Fruit fly (Drosophila melanogaster) whole organism, embryonic: Measurements from ENCODE around the gene Doc1.
A peak's percentile ranks its signal among the peaks of the same experiment; 100 is the strongest.

ENCODE experiments used
- Atf6 ChIP-seq: fragments of 200-800 bp; sonication (Bioruptor generic); IDR thresholded peaks from 2 replicates; pipeline ENCODE4 v1.3.6; 2022; ENCODE audit warnings: missing biosample characterization, missing genetic modification characterization
- Awh ChIP-seq: fragments of 200-800 bp; sonication (Bioruptor generic); IDR thresholded peaks from 2 replicates; pipeline ENCODE4, ENCODE4 v1.3.6; 2022; ENCODE audit warnings: missing biosample characterization, missing genetic modification characterization
- CG10209 ChIP-seq: fragments of 200-800 bp; sonication (Bioruptor generic); optimal IDR thresholded peaks from 3 replicates; lab custom pipeline; 2017; ENCODE audit warnings: missing biosample characterization, mild to moderate bottlenecking, missing genetic modification characterization, missing genetic modification reagents
- CG13624 ChIP-seq: fragments of 200-800 bp; sonication (Bioruptor generic); optimal IDR thresholded peaks from 2 replicates; lab custom pipeline; 2016; ENCODE audit warnings: missing biosample characterization, missing genetic modification characterization
- CG13894 ChIP-seq: fragments of 200-800 bp; sonication (Bioruptor generic); optimal IDR thresholded peaks from 3 replicates; lab custom pipeline; 2018; ENCODE audit warnings: missing biosample characterization, mild to moderate bottlenecking, missing genetic modification characterization, moderate library complexity
- CG14965 ChIP-seq: fragments of 200-800 bp; sonication (Bioruptor generic); optimal IDR thresholded peaks from 2 replicates; lab custom pipeline; 2016; ENCODE audit warnings: missing biosample characterization, missing genetic modification characterization, borderline replicate concordance
- CG15514 ChIP-seq: fragments of 200-800 bp; sonication (Bioruptor generic); optimal IDR thresholded peaks from 3 replicates; lab custom pipeline; 2017; ENCODE audit warnings: missing biosample characterization, missing genetic modification characterization, mild to moderate bottlenecking, moderate library complexity, missing genetic modification reagents
- CG1603 ChIP-seq: fragments of 200-800 bp; sonication (Bioruptor generic); optimal IDR thresholded peaks from 2 replicates; lab custom pipeline; 2019; ENCODE audit warnings: missing biosample characterization, mild to moderate bottlenecking, missing genetic modification characterization, moderate library complexity
- CG1647 ChIP-seq: fragments of 200-800 bp; sonication (Bioruptor generic); optimal IDR thresholded peaks from 3 replicates; lab custom pipeline; 2016; ENCODE audit warnings: missing biosample characterization, missing genetic modification characterization
- CG18476 ChIP-seq: fragments of 200-800 bp; sonication (Bioruptor generic); optimal IDR thresholded peaks from 2 replicates; lab custom pipeline; 2016; ENCODE audit warnings: missing biosample characterization, mild to moderate bottlenecking, missing genetic modification characterization
- CG18764 ChIP-seq: fragments of 200-800 bp; sonication (Bioruptor generic); optimal IDR thresholded peaks from 3 replicates; lab custom pipeline; 2016; ENCODE audit warnings: missing biosample characterization, missing genetic modification characterization
- CG2678 ChIP-seq: fragments of 200-800 bp; sonication (Bioruptor generic); optimal IDR thresholded peaks from 3 replicates; lab custom pipeline; 2019; ENCODE audit warnings: missing biosample characterization, mild to moderate bottlenecking, missing genetic modification characterization, moderate library complexity
- CG31388 ChIP-seq: fragments of 200-800 bp; sonication (Bioruptor generic); optimal IDR thresholded peaks from 2 replicates; lab custom pipeline; 2016; ENCODE audit warnings: missing biosample characterization, missing genetic modification characterization
- CG33213 ChIP-seq: fragments of 200-800 bp; sonication (Bioruptor generic); optimal IDR thresholded peaks from 3 replicates; lab custom pipeline; 2016; ENCODE audit warnings: missing biosample characterization, missing genetic modification characterization
- CG3407 ChIP-seq: fragments of 200-800 bp; sonication (Bioruptor generic); optimal IDR thresholded peaks from 2 replicates; lab custom pipeline; 2018; ENCODE audit warnings: missing biosample characterization, mild to moderate bottlenecking, missing genetic modification characterization
- CG34224 ChIP-seq: fragments of 200-800 bp; sonication (Bioruptor generic); IDR thresholded peaks from 3 replicates; pipeline ENCODE4 v1.3.6; 2022; ENCODE audit warnings: missing biosample characterization, missing genetic modification characterization; ENCODE audit not compliant: partially characterized antibody
- CG4360 ChIP-seq: fragments of 200-800 bp; sonication (Bioruptor generic); IDR thresholded peaks from 2 replicates; pipeline ENCODE4 v1.3.6; 2022; ENCODE audit warnings: missing biosample characterization, missing genetic modification characterization
- CG8924 ChIP-seq: fragments of 200-800 bp; optimal IDR thresholded peaks from 3 replicates; lab custom pipeline; 2019; ENCODE audit warnings: missing biosample characterization, mild to moderate bottlenecking, missing genetic modification characterization, moderate library complexity
- CG9437 ChIP-seq: fragments of 200-800 bp; sonication (Bioruptor generic); optimal IDR thresholded peaks from 2 replicates; lab custom pipeline; 2018; ENCODE audit warnings: missing biosample characterization, mild to moderate bottlenecking, missing genetic modification characterization
- CG9609 ChIP-seq: fragments of 200-800 bp; sonication (Bioruptor generic); optimal IDR thresholded peaks from 3 replicates; lab custom pipeline; 2016; ENCODE audit warnings: missing biosample characterization, missing genetic modification characterization
- CG9727 ChIP-seq: fragments of 200-800 bp; sonication (Bioruptor generic); optimal IDR thresholded peaks from 3 replicates; lab custom pipeline; 2017; ENCODE audit warnings: missing biosample characterization, mild to moderate bottlenecking, missing genetic modification characterization
- CG9932 ChIP-seq: fragments of 200-800 bp; sonication (Bioruptor generic); IDR thresholded peaks from 2 replicates; pipeline ENCODE4 v1.3.6; 2022; ENCODE audit warnings: missing biosample characterization, missing genetic modification characterization
- CrebB ChIP-seq: fragments of 200-800 bp; sonication (Bioruptor generic); optimal IDR thresholded peaks from 3 replicates; lab custom pipeline; 2018; ENCODE audit warnings: missing biosample characterization, mild to moderate bottlenecking, missing genetic modification characterization
- D19B ChIP-seq: fragments of 200-800 bp; sonication (Bioruptor generic); optimal IDR thresholded peaks from 2 replicates; lab custom pipeline; 2017; ENCODE audit warnings: missing biosample characterization, mild to moderate bottlenecking, missing genetic modification characterization
- Elba2 ChIP-seq: fragments of 200-800 bp; sonication (Bioruptor generic); optimal IDR thresholded peaks from 3 replicates; lab custom pipeline; 2016; ENCODE audit warnings: missing biosample characterization, missing genetic modification characterization
- Ets97D ChIP-seq: fragments of 200-800 bp; sonication (Bioruptor generic); optimal IDR thresholded peaks from 3 replicates; lab custom pipeline; 2016; ENCODE audit warnings: missing biosample characterization, missing genetic modification characterization
- Fer1 ChIP-seq: fragments of 200-800 bp; sonication (Bioruptor generic); optimal IDR thresholded peaks from 2 replicates; lab custom pipeline; 2017; ENCODE audit warnings: missing biosample characterization, mild to moderate bottlenecking, missing genetic modification characterization
- Hey ChIP-seq: fragments of 200-800 bp; sonication (Bioruptor generic); optimal IDR thresholded peaks from 3 replicates; lab custom pipeline; 2018; ENCODE audit warnings: missing biosample characterization, mild to moderate bottlenecking, missing genetic modification characterization
- Hsf ChIP-seq: fragments of 200-800 bp; sonication (Bioruptor generic); optimal IDR thresholded peaks from 3 replicates; lab custom pipeline; 2016; ENCODE audit warnings: missing biosample characterization, missing genetic modification characterization
- NFAT ChIP-seq: fragments of 200-800 bp; sonication (Bioruptor generic); IDR thresholded peaks from 2 replicates; pipeline ENCODE4 v1.3.6; 2022; ENCODE audit warnings: missing biosample characterization, missing genetic modification characterization
- Sox102F ChIP-seq: fragments of 200-800 bp; sonication (Bioruptor generic); optimal IDR thresholded peaks from 2 replicates; lab custom pipeline; 2018; ENCODE audit warnings: missing biosample characterization, mild to moderate bottlenecking, missing genetic modification characterization, moderate library complexity
- Usf ChIP-seq: fragments of 200-800 bp; sonication (Bioruptor generic); optimal IDR thresholded peaks from 2 replicates; lab custom pipeline; 2017; ENCODE audit warnings: missing genotype, missing biosample characterization, missing genetic modification characterization
- amos ChIP-seq: fragments of 200-800 bp; sonication (Bioruptor generic); IDR thresholded peaks from 2 replicates; pipeline ENCODE4 v1.3.6; 2022; ENCODE audit warnings: missing biosample characterization, missing genetic modification characterization; ENCODE audit not compliant: partially characterized antibody
- bab2 ChIP-seq: fragments of 200-800 bp; sonication (Bioruptor generic); optimal IDR thresholded peaks from 2 replicates; lab custom pipeline; 2016; ENCODE audit warnings: missing biosample characterization, missing genetic modification characterization
- chif ChIP-seq, 2 experiments: fragments of 200-800 bp; sonication (Bioruptor generic); optimal IDR thresholded peaks; 3 replicates each; lab custom pipeline; 2016; ENCODE audit warnings: missing biosample characterization in 2 of 2, missing genetic modification characterization in 2 of 2
- chinmo ChIP-seq: fragments of 200-800 bp; sonication (Bioruptor generic); IDR thresholded peaks from 4 replicates; pipeline ENCODE4 v1.3.6; 2022; ENCODE audit warnings: missing biosample characterization, missing genetic modification characterization; ENCODE audit not compliant: partially characterized antibody
- chn ChIP-seq: fragments of 200-800 bp; sonication (Bioruptor generic); optimal IDR thresholded peaks from 2 replicates; lab custom pipeline; 2016; ENCODE audit warnings: missing biosample characterization, missing genetic modification characterization
- crol ChIP-seq: fragments of 200-800 bp; sonication (Bioruptor generic); IDR thresholded peaks from 2 replicates; pipeline ENCODE4 v1.3.6; 2022; ENCODE audit warnings: missing biosample characterization, missing genetic modification characterization
- fd3F ChIP-seq: fragments of 200-800 bp; sonication (Bioruptor generic); optimal IDR thresholded peaks from 2 replicates; lab custom pipeline; 2018; ENCODE audit warnings: missing biosample characterization, mild to moderate bottlenecking, missing genetic modification characterization, moderate library complexity
- fd64A ChIP-seq: fragments of 200-800 bp; sonication (Bioruptor generic); optimal IDR thresholded peaks from 3 replicates; lab custom pipeline; 2018; ENCODE audit warnings: missing biosample characterization, mild to moderate bottlenecking, missing genetic modification characterization
- grn ChIP-seq: fragments of 200-800 bp; sonication (Bioruptor generic); optimal IDR thresholded peaks from 3 replicates; lab custom pipeline; 2017; ENCODE audit warnings: missing biosample characterization, missing genetic modification characterization
- ind ChIP-seq: fragments of 200-800 bp; sonication (Bioruptor generic); optimal IDR thresholded peaks from 3 replicates; lab custom pipeline; 2016; ENCODE audit warnings: missing biosample characterization, missing genetic modification characterization
- lilli ChIP-seq: fragments of 200-800 bp; sonication (Bioruptor generic); optimal IDR thresholded peaks from 3 replicates; lab custom pipeline; 2016; ENCODE audit warnings: missing biosample characterization, missing genetic modification characterization
- luna ChIP-seq: fragments of 200-800 bp; sonication (Bioruptor generic); optimal IDR thresholded peaks from 2 replicates; lab custom pipeline; 2016; ENCODE audit warnings: missing biosample characterization, missing genetic modification characterization
- odd ChIP-seq: fragments of 200-800 bp; sonication (Bioruptor generic); optimal IDR thresholded peaks from 2 replicates; lab custom pipeline; 2017; ENCODE audit warnings: missing biosample characterization, mild to moderate bottlenecking, missing genetic modification characterization
- ranshi ChIP-seq: fragments of 200-800 bp; sonication (Bioruptor generic); IDR thresholded peaks from 2 replicates; pipeline ENCODE4 v1.3.6; 2022; ENCODE audit warnings: missing biosample characterization, missing genetic modification characterization
- ro ChIP-seq: fragments of 200-800 bp; sonication (Bioruptor generic); IDR thresholded peaks from 2 replicates; pipeline ENCODE4 v1.3.6; 2022; ENCODE audit warnings: missing biosample characterization, missing genetic modification characterization
- so ChIP-seq: fragments of 200-800 bp; sonication (Bioruptor generic); IDR thresholded peaks from 3 replicates; pipeline ENCODE4 v1.3.6; 2022; ENCODE audit warnings: missing biosample characterization, missing genetic modification characterization
- tgo ChIP-seq: fragments of 200-800 bp; sonication (Bioruptor generic); IDR thresholded peaks from 3 replicates; pipeline ENCODE4 v1.3.6; 2022; ENCODE audit warnings: missing biosample characterization, missing genetic modification characterization
- tna ChIP-seq: fragments of 200-800 bp; sonication (Bioruptor generic); IDR thresholded peaks from 2 replicates; pipeline ENCODE4 v1.3.6; 2022; ENCODE audit warnings: missing biosample characterization, missing genetic modification characterization; ENCODE audit not compliant: partially characterized antibody

The Doc1 gene

dm6 chr3L:8996173-8996767 lies 44.9 kb upstream of the Doc1 start (continued):
- TF ChIP-seq NFAT (GFP tag; lab: Robert Waterston, UW) = no peak
- peak; percentile 57 for TF ChIP-seq chn (GFP tag; lab: Kevin White, UChicago)
- TF ChIP-seq CrebB (tag; lab: Kevin White, UChicago) = peak; percentile 12
- TF ChIP-seq CG1647 (GFP tag; lab: Kevin White, UChicago) = peak; percentile 48
- peak; percentile 9 for TF ChIP-seq CG18764
- peak; percentile 34 for TF ChIP-seq CG10209 (GFP tag; lab: Kevin White, UChicago)
- TF ChIP-seq ranshi (GFP tag; lab: Robert Waterston, UW) = peak; percentile 62; the same call in 1 of the 2 replicates
- peak; percentile 18 for TF ChIP-seq Fer1
- TF ChIP-seq amos = no peak
- TF ChIP-seq CG9727 (GFP tag; lab: Kevin White, UChicago) = peak; percentile 59
- TF ChIP-seq CG33213 (GFP tag; lab: Kevin White, UChicago) = peak; percentile 29
- peak; percentile 3 for TF ChIP-seq Usf (GFP tag; lab: Kevin White, UChicago)
- TF ChIP-seq CG18476 (GFP tag; lab: Kevin White, UChicago) = peak; percentile 30
- TF ChIP-seq CG15514 (GFP tag; lab: Kevin White, UChicago) = no peak
- peak; percentile 68 for TF ChIP-seq ind
- no peak for TF ChIP-seq grn (GFP tag; lab: Kevin White, UChicago)
- no peak for TF ChIP-seq CG2678 (tag; lab: Kevin White, UChicago)
- TF ChIP-seq CG14965 (GFP tag; lab: Kevin White, UChicago) = no peak
- peak; percentile 58 for TF ChIP-seq Hsf (GFP tag; lab: Kevin White, UChicago)
- TF ChIP-seq so (GFP tag; lab: Robert Waterston, UW) = peak; percentile 65; the same call in 2 of the 3 replicates
- no peak for TF ChIP-seq ro (GFP tag; lab: Robert Waterston, UW)
- peak; percentile 31 for TF ChIP-seq Ets97D (GFP tag; lab: Kevin White, UChicago)
- no peak for TF ChIP-seq Awh (GFP tag; lab: Robert Waterston, UW)
- TF ChIP-seq CG34224 (GFP tag; lab: Robert Waterston, UW) = no peak
- no peak for TF ChIP-seq tna
- TF ChIP-seq Elba2 (GFP tag; lab: Kevin White, UChicago) = no peak
- no peak for TF ChIP-seq fd64A (GFP tag; lab: Kevin White, UChicago)
- peak; percentile 84 for TF ChIP-seq Sox102F
- peak; percentile 66 for TF ChIP-seq bab2 (GFP tag; lab: Kevin White, UChicago)
- peak; percentile 61; the same call in 2 of the 3 replicates for TF ChIP-seq tgo (GFP tag; lab: Robert Waterston, UW)
- no peak for TF ChIP-seq chinmo
- peak; percentile 19 for TF ChIP-seq D19B (GFP tag; lab: Kevin White, UChicago)
- TF ChIP-seq chif (GFP tag; optimal IDR thresholded peaks at IDR 0.05; lab: Kevin White, UChicago) = peak; percentile 20 to 62
- TF ChIP-seq lilli (GFP tag; lab: Kevin White, UChicago) = peak; percentile 68
- no peak for TF ChIP-seq CG13894 (tag; lab: Kevin White, UChicago)
- TF ChIP-seq CG31388 (GFP tag; lab: Kevin White, UChicago) = peak; percentile 31
- TF ChIP-seq fd3F (GFP tag; lab: Kevin White, UChicago) = peak; percentile 27
- TF ChIP-seq CG1603 (tag; lab: Kevin White, UChicago) = peak; percentile 73
- peak; percentile 40 for TF ChIP-seq CG3407 (GFP tag; lab: Kevin White, UChicago)
- peak; percentile 58 for TF ChIP-seq CG9932 (GFP tag; lab: Robert Waterston, UW)
- TF ChIP-seq luna (GFP tag; lab: Kevin White, UChicago) = no peak
- peak; percentile 51 for TF ChIP-seq CG8924
- TF ChIP-seq CG13624 (GFP tag; lab: Kevin White, UChicago) = peak; percentile 19
- TF ChIP-seq CG9437 = peak; percentile 13
- no peak for TF ChIP-seq CG4360
- TF ChIP-seq crol (GFP tag; lab: Robert Waterston, UW) = no peak
- peak; percentile 24 for TF ChIP-seq CG9609 (GFP tag; lab: Kevin White, UChicago)
- no peak for TF ChIP-seq Hey (tag; lab: Kevin White, UChicago)
- TF ChIP-seq Atf6 = no peak
- no peak for TF ChIP-seq odd (GFP tag; lab: Kevin White, UChicago)
